Worm (Caenorhabditis elegans) whole organism, L4 larva: ENCODE results near the gene ZK688.9.

Experiments
- F10B5.3 ChIP-seq: sonication (generic microtip); optimal IDR thresholded peaks from 2 replicates; lab custom pipeline; 2016; ENCODE audit warnings: mild to moderate bottlenecking, missing genetic modification characterization, missing compliant biosample characterization
- R02D3.7 ChIP-seq: fragments of 150-350 bp; sonication (generic microtip); optimal IDR thresholded peaks from 3 replicates; lab custom pipeline; 2014; ENCODE audit warnings: missing biosample characterization, missing genetic modification characterization
- ces-1 ChIP-seq: fragments of 150-350 bp; sonication (generic microtip); optimal IDR thresholded peaks from 4 replicates; lab custom pipeline; 2014; ENCODE audit warnings: missing biosample characterization, missing genetic modification reagents, missing genetic modification characterization
- lin-13 ChIP-seq: fragments of 150-350 bp; optimal IDR thresholded peaks from 2 replicates; lab custom pipeline; 2014; ENCODE audit warnings: missing biosample characterization, missing genetic modification reagents, missing genetic modification characterization
- nhr-11 ChIP-seq: fragments of 150-350 bp; optimal IDR thresholded peaks from 2 replicates; lab custom pipeline; 2014; ENCODE audit warnings: missing biosample characterization, missing genetic modification characterization
- snpc-4 ChIP-seq: fragments of 150-350 bp; optimal IDR thresholded peaks from 2 replicates; lab custom pipeline; 2014; ENCODE audit warnings: missing biosample characterization, missing genetic modification characterization
- zag-1 ChIP-seq: fragments of 150-350 bp; optimal IDR thresholded peaks from 2 replicates; lab custom pipeline; 2014; ENCODE audit warnings: missing biosample characterization, missing genetic modification characterization
- zfp-3 ChIP-seq: fragments of 200-800 bp; sonication (Bioruptor generic); conservative IDR thresholded peaks from 2 replicates; pipeline ENCODE4 v1.3.6; 2022; ENCODE audit warnings: missing genetic modification reagents, missing genetic modification characterization, missing compliant biosample characterization

- TF ChIP-seq ces-1 (GFP tag; lab: Kevin White, UChicago) (no peak), R02D3.7 (tag; lab: Kevin White, UChicago) (no peak), F10B5.3 (tag; lab: Kevin White, UChicago) (no peak), zag-1 (tag; lab: Kevin White, UChicago) (no peak), lin-13 (GFP tag; lab: Kevin White, UChicago) (no peak), zfp-3 (GFP tag; lab: Robert Waterston, UW) (no peak), snpc-4 (no peak), nhr-11 (tag; lab: Kevin White, UChicago) (no peak)
Measured at ce11 chrIII:7907515-7907914, 24.7 kb upstream of the ZK688.9 start, which contains the start of gene pcp-5.
